Worm (Caenorhabditis elegans) whole organism, L1 larva: ENCODE data around the gene mig-5.
A peak's percentile ranks its signal among the peaks of the same experiment; 100 is the strongest.

Source experiments
- C04F5.9 ChIP-seq: sonication (generic microtip); optimal IDR thresholded peaks from 2 replicates; lab custom pipeline; 2016; ENCODE audit warnings: missing genetic modification characterization, missing compliant biosample characterization
- C34B4.2 ChIP-seq: sonication (generic microtip); optimal IDR thresholded peaks from 2 replicates; lab custom pipeline; 2017; ENCODE audit warnings: mild to moderate bottlenecking, missing genetic modification characterization, missing compliant biosample characterization
- aha-1 ChIP-seq: fragments of 150-350 bp; optimal IDR thresholded peaks from 2 replicates; lab custom pipeline; 2014; ENCODE audit warnings: missing biosample characterization, missing genetic modification characterization
- blmp-1 ChIP-seq: fragments of 150-350 bp; optimal IDR thresholded peaks from 2 replicates; lab custom pipeline; 2014; ENCODE audit warnings: missing biosample characterization, missing genetic modification characterization
- ceh-8 ChIP-seq: fragments of 200-800 bp; sonication (Bioruptor generic); optimal IDR thresholded peaks from 2 replicates; lab custom pipeline; 2018; ENCODE audit warnings: mild to moderate bottlenecking, missing genetic modification characterization, moderate library complexity, missing compliant biosample characterization
- ceh-82 ChIP-seq, 3 experiments: fragments of 150-350 bp in 1 of 3; sonication (generic microtip) in 2 of 3; optimal IDR thresholded peaks; 2 replicates each; lab custom pipeline; 2014 to 2017; ENCODE audit warnings: missing biosample characterization in 3 of 3, missing genetic modification characterization in 3 of 3
- ceh-88 ChIP-seq: fragments of 200-800 bp; sonication (Bioruptor generic); IDR thresholded peaks from 2 replicates; pipeline ENCODE4 v1.3.6; 2022; ENCODE audit warnings: missing genetic modification characterization, missing compliant biosample characterization
- efl-1 ChIP-seq, 4 experiments: fragments of 150-350 bp; optimal IDR thresholded peaks in 3 of 4; peaks in 1 of 4; 1 replicate in 1 of 4; 2 replicates in 3 of 4; lab custom pipeline; 2014; ENCODE audit warnings: missing biosample characterization in 2 of 4, missing genetic modification characterization in 2 of 4, missing genetic modification reagents in 2 of 4
- elt-2 ChIP-seq: sonication (generic microtip); optimal IDR thresholded peaks from 2 replicates; lab custom pipeline; 2016; ENCODE audit warnings: missing genetic modification characterization, mild to moderate bottlenecking, inconsistent platforms, missing compliant biosample characterization, missing genetic modification reagents
- elt-3 ChIP-seq, 6 experiments: fragments of 150-350 bp in 1 of 6; sonication (generic microtip); optimal IDR thresholded peaks; 2 replicates each; lab custom pipeline; 2017 to 2018; ENCODE audit warnings: missing biosample characterization in 6 of 6, missing genetic modification characterization in 6 of 6, inconsistent platforms in 1 of 6
- grh-1 ChIP-seq: fragments of 200-800 bp; sonication (Bioruptor generic); IDR thresholded peaks from 2 replicates; pipeline ENCODE4 v1.3.6; 2022; ENCODE audit warnings: missing genetic modification reagents, missing genetic modification characterization, missing compliant biosample characterization
- hlh-17 ChIP-seq: fragments of 200-800 bp; sonication (Bioruptor generic); optimal IDR thresholded peaks from 2 replicates; lab custom pipeline; 2018; ENCODE audit warnings: missing genetic modification characterization, mild to moderate bottlenecking, missing compliant biosample characterization, moderate library complexity, borderline replicate concordance
- jun-1 ChIP-seq: fragments of 150-350 bp; optimal IDR thresholded peaks from 2 replicates; lab custom pipeline; 2014; ENCODE audit warnings: missing biosample characterization, missing genetic modification reagents, missing genetic modification characterization
- lin-14 ChIP-seq: fragments of 200-800 bp; sonication (Bioruptor generic); optimal IDR thresholded peaks from 2 replicates; lab custom pipeline; 2018; ENCODE audit warnings: mild to moderate bottlenecking, missing genetic modification characterization, moderate library complexity, missing compliant biosample characterization
- lin-35 ChIP-seq, 2 experiments: fragments of 150-350 bp; optimal IDR thresholded peaks; 2 replicates each; lab custom pipeline; 2014; ENCODE audit warnings: missing biosample characterization in 2 of 2, missing genetic modification characterization in 2 of 2, missing genetic modification reagents in 2 of 2
- lir-3 ChIP-seq: sonication (generic microtip); optimal IDR thresholded peaks from 2 replicates; lab custom pipeline; 2016; ENCODE audit warnings: mild to moderate bottlenecking, missing genetic modification characterization, moderate library complexity, missing compliant biosample characterization; ENCODE audit not compliant: poor library complexity
- lsy-2 ChIP-seq, 2 experiments: fragments of 150-350 bp; optimal IDR thresholded peaks; 2 replicates each; lab custom pipeline; 2014; ENCODE audit warnings: missing biosample characterization in 2 of 2, missing genetic modification characterization in 2 of 2
- mdl-1 ChIP-seq, 2 experiments: fragments of 150-350 bp; optimal IDR thresholded peaks; 2 replicates each; lab custom pipeline; 2014 to 2017; ENCODE audit warnings: missing biosample characterization in 2 of 2, missing genetic modification characterization in 2 of 2, inconsistent platforms in 1 of 2
- mef-2 ChIP-seq: fragments of 150-350 bp; optimal IDR thresholded peaks from 2 replicates; lab custom pipeline; 2014; ENCODE audit warnings: missing biosample characterization, missing genetic modification characterization
- mep-1 ChIP-seq: fragments of 150-350 bp; optimal IDR thresholded peaks from 2 replicates; lab custom pipeline; 2014; ENCODE audit warnings: missing biosample characterization, missing genetic modification characterization
- nhr-11 ChIP-seq: fragments of 150-350 bp; optimal IDR thresholded peaks from 2 replicates; lab custom pipeline; 2014; ENCODE audit warnings: missing biosample characterization, missing genetic modification characterization
- nhr-20 ChIP-seq: sonication (generic microtip); optimal IDR thresholded peaks from 2 replicates; lab custom pipeline; 2016; ENCODE audit warnings: mild to moderate bottlenecking, missing genetic modification characterization, missing compliant biosample characterization
- nhr-47 ChIP-seq: sonication (generic microtip); optimal IDR thresholded peaks from 2 replicates; lab custom pipeline; 2016; ENCODE audit warnings: mild to moderate bottlenecking, missing genetic modification characterization, moderate library complexity, missing compliant biosample characterization
- nhr-71 ChIP-seq: sonication (generic microtip); optimal IDR thresholded peaks from 2 replicates; lab custom pipeline; 2016; ENCODE audit warnings: mild to moderate bottlenecking, missing genetic modification characterization, moderate library complexity, missing compliant biosample characterization
- nhr-84 ChIP-seq: sonication (generic microtip); optimal IDR thresholded peaks from 2 replicates; lab custom pipeline; 2017; ENCODE audit warnings: missing biosample characterization, missing genetic modification characterization
- nhr-85 ChIP-seq: sonication (generic microtip); peaks from one replicate; lab custom pipeline; 2016; ENCODE audit warnings: missing genetic modification characterization, inconsistent platforms, missing compliant biosample characterization
- pax-3 ChIP-seq: fragments of 200-800 bp; sonication (Bioruptor generic); optimal IDR thresholded peaks from 2 replicates; lab custom pipeline; 2018; ENCODE audit warnings: mild to moderate bottlenecking, missing genetic modification characterization, moderate library complexity, missing compliant biosample characterization
- rnt-1 ChIP-seq: sonication (generic microtip); optimal IDR thresholded peaks from 2 replicates; lab custom pipeline; 2016; ENCODE audit warnings: mild to moderate bottlenecking, missing genetic modification characterization, moderate library complexity, missing compliant biosample characterization
- snu-23 ChIP-seq: sonication (generic microtip); optimal IDR thresholded peaks from 2 replicates; lab custom pipeline; 2016; ENCODE audit warnings: missing genetic modification characterization, missing compliant biosample characterization
- sup-37 ChIP-seq: fragments of 200-800 bp; sonication (Bioruptor generic); optimal IDR thresholded peaks from 2 replicates; lab custom pipeline; 2018; ENCODE audit warnings: mild to moderate bottlenecking, missing genetic modification characterization, missing compliant biosample characterization
- tbx-2 ChIP-seq: sonication (generic microtip); optimal IDR thresholded peaks from 2 replicates; lab custom pipeline; 2016; ENCODE audit warnings: missing genetic modification characterization, missing compliant biosample characterization
- unc-130 ChIP-seq: fragments of 150-350 bp; optimal IDR thresholded peaks from 2 replicates; lab custom pipeline; 2017; ENCODE audit warnings: missing biosample characterization, missing genetic modification characterization, inconsistent platforms
- unc-30 ChIP-seq: sonication (generic microtip); optimal IDR thresholded peaks from 2 replicates; lab custom pipeline; 2017; ENCODE audit warnings: missing biosample characterization, missing genetic modification characterization
- unc-86 ChIP-seq: sonication (generic microtip); optimal IDR thresholded peaks from 2 replicates; lab custom pipeline; 2016; ENCODE audit warnings: missing genetic modification characterization, missing compliant biosample characterization
- unc-98 ChIP-seq: fragments of 200-800 bp; sonication (Bioruptor generic); IDR thresholded peaks from 2 replicates; pipeline ENCODE4 v1.3.6; 2022; ENCODE audit warnings: missing genetic modification characterization, missing compliant biosample characterization
- vab-15 ChIP-seq: sonication (generic microtip); optimal IDR thresholded peaks from 2 replicates; lab custom pipeline; 2017; ENCODE audit warnings: missing genotype, mild to moderate bottlenecking, missing genetic modification characterization, missing compliant biosample characterization
- zip-4 ChIP-seq: fragments of 200-800 bp; sonication (Bioruptor generic); optimal IDR thresholded peaks from 2 replicates; lab custom pipeline; 2018; ENCODE audit warnings: mild to moderate bottlenecking, missing genetic modification characterization, moderate library complexity, missing compliant biosample characterization
- ztf-4 ChIP-seq: fragments of 150-350 bp; optimal IDR thresholded peaks from 2 replicates; lab custom pipeline; 2014; ENCODE audit warnings: missing biosample characterization, missing genetic modification characterization

The mig-5 gene

ce11 chrII:8223945-8224344, 39.1 kb upstream of the mig-5 start:
- TF ChIP-seq ceh-8 (GFP tag; lab: Kevin White, UChicago) (peak; percentile 31), blmp-1 (tag; lab: Kevin White, UChicago) (peak; percentile 78), jun-1 (no peak), efl-1 (optimal IDR thresholded peaks at IDR 0.05; lab: Kevin White, UChicago) (no peak), efl-1 (GFP tag; optimal IDR thresholded peaks at IDR 0.05 in 1 of 2; lab: Kevin White, UChicago) (no peak), unc-130 (tag; lab: Kevin White, UChicago) (no peak), C04F5.9 (tag; lab: Kevin White, UChicago) (no peak), hlh-17 (GFP tag; lab: Kevin White, UChicago) (no peak), unc-86 (tag; lab: Kevin White, UChicago) (no peak), unc-30 (tag; lab: Kevin White, UChicago) (no peak), zip-4 (GFP tag; lab: Kevin White, UChicago) (no peak), pax-3 (tag; lab: Kevin White, UChicago) (no peak), elt-3 (tag; optimal IDR thresholded peaks at IDR 0.05; lab: Kevin White, UChicago) (peak in 1 of 6 experiments; percentile 14), ceh-88 (GFP tag; lab: Robert Waterston, UW) (no peak), vab-15 (tag; lab: Kevin White, UChicago) (no peak), C34B4.2 (no peak)
- TF ChIP-seq, all 84 proteins: peak for 3

DNA sequence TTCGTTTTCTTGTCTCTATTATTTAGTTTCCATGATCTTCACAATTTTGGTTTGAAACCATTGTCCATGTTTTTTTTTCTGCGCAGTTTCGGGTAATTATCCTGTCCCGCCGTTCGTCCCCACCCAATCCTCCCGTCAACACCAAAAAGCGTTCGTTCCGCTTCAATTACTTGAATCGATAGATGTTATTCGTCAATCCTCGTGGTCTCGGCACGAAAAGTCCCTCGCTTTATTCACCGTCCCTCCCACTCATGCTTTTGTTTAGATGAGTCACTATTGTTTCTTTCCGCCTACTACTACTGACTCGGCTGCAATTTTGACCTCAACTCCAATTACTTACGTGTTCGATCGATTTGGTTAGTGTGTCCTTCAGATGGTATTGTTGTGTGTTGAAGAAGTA, 38.6 kb upstream of the mig-5 start:
- peak; percentile 41 for TF ChIP-seq nhr-85 (tag; lab: Kevin White, UChicago)
- no peak for TF ChIP-seq nhr-11 (tag; lab: Kevin White, UChicago)

- TF ChIP-seq mep-1 (tag; lab: Kevin White, UChicago) (peak; percentile 55), lin-14 (GFP tag; lab: Kevin White, UChicago) (peak; percentile 73), lir-3 (tag; lab: Kevin White, UChicago) (no peak), nhr-71 (tag; lab: Kevin White, UChicago) (peak; percentile 34), lin-35 (GFP tag; optimal IDR thresholded peaks at IDR 0.05; lab: Kevin White, UChicago) (peak in 1 of 2 experiments; percentile 58), ceh-82 (tag; optimal IDR thresholded peaks at IDR 0.05; lab: Kevin White, UChicago) (peak in 1 of 3 experiments; percentile 30), rnt-1 (peak; percentile 12), mef-2 (tag; lab: Kevin White, UChicago) (no peak), nhr-84 (tag; lab: Kevin White, UChicago) (no peak), nhr-20 (tag; lab: Kevin White, UChicago) (peak; percentile 37), sup-37 (no peak), nhr-85 (tag; lab: Kevin White, UChicago) (peak; percentile 83), lsy-2 (tag; optimal IDR thresholded peaks at IDR 0.05; lab: Kevin White, UChicago) (peak in 1 of 2 experiments; percentile 51), elt-3 (tag; optimal IDR thresholded peaks at IDR 0.05; lab: Kevin White, UChicago) (peak in 4 of 6 experiments; percentile 3 to 55 (median 18)), tbx-2 (tag; lab: Kevin White, UChicago) (peak; percentile 0), mdl-1 (tag; optimal IDR thresholded peaks at IDR 0.05; lab: Kevin White, UChicago) (peak in 1 of 2 experiments; percentile 73), snu-23 (peak; percentile 46), nhr-47 (tag; lab: Kevin White, UChicago) (no peak), blmp-1 (tag; lab: Kevin White, UChicago) (peak; percentile 91), efl-1 (optimal IDR thresholded peaks at IDR 0.05; lab: Kevin White, UChicago) (peak; percentile 4 to 11), efl-1 (GFP tag; optimal IDR thresholded peaks at IDR 0.05 in 1 of 2; lab: Kevin White, UChicago) (peak in 1 of 2 experiments; percentile 69)
Measured at ce11 chrII:8222309-8223065, 37.7 kb upstream of the mig-5 start, which contains the start of gene dab-1. TSS of gene dab-1 (plus strand) at chrII:8222386.

ce11 chrII:8220267-8220666, 35.4 kb upstream of the mig-5 start:
- no peak for TF ChIP-seq grh-1 (GFP tag; lab: Robert Waterston, UW)
- no peak for TF ChIP-seq unc-98
- TF ChIP-seq elt-2: no peak
- TF ChIP-seq ceh-82 (tag; optimal IDR thresholded peaks at IDR 0.05; lab: Kevin White, UChicago): no peak
- no peak for TF ChIP-seq ztf-4 (tag; lab: Kevin White, UChicago)
- TF ChIP-seq vab-15 (tag; lab: Kevin White, UChicago): no peak
- no peak for TF ChIP-seq zip-4 (GFP tag; lab: Kevin White, UChicago)
- no peak for TF ChIP-seq aha-1 (tag; lab: Kevin White, UChicago)
- TF ChIP-seq ceh-8 (GFP tag; lab: Kevin White, UChicago): no peak
